Worm (Caenorhabditis elegans) whole organism, late embryonic: ENCODE data around the gene F58B3.4.

ENCODE experiments used
- C08G9.2 ChIP-seq: sonication (generic microtip); optimal IDR thresholded peaks from 2 replicates; lab custom pipeline; 2016; ENCODE audit warnings: mild to moderate bottlenecking, missing genetic modification characterization, moderate library complexity, missing compliant biosample characterization
- C38D4.7 ChIP-seq: fragments of 200-800 bp; sonication (Bioruptor generic); optimal IDR thresholded peaks from 2 replicates; lab custom pipeline; 2018; ENCODE audit warnings: mild to moderate bottlenecking, missing genetic modification characterization, moderate library complexity, missing compliant biosample characterization
- F13H6.1 ChIP-seq: sonication (generic microtip); optimal IDR thresholded peaks from 2 replicates; lab custom pipeline; 2016; ENCODE audit warnings: missing genetic modification characterization, missing compliant biosample characterization
- K09A11.1 ChIP-seq: sonication (generic microtip); optimal IDR thresholded peaks from 2 replicates; lab custom pipeline; 2017; ENCODE audit warnings: antibody characterized with exemption, mild to moderate bottlenecking, missing genetic modification characterization, missing compliant biosample characterization; ENCODE audit not compliant: insufficient read depth
- T23F11.4 ChIP-seq: fragments of 200-800 bp; sonication (Bioruptor generic); optimal IDR thresholded peaks from 2 replicates; lab custom pipeline; 2018; ENCODE audit warnings: mild to moderate bottlenecking, missing genetic modification characterization, missing compliant biosample characterization
- Y22D7AL.16 ChIP-seq: sonication (generic microtip); optimal IDR thresholded peaks from 2 replicates; lab custom pipeline; 2016; ENCODE audit warnings: missing genetic modification characterization, missing compliant biosample characterization
- ahr-1 ChIP-seq: sonication (generic microtip); optimal IDR thresholded peaks from 2 replicates; lab custom pipeline; 2016; ENCODE audit warnings: missing genetic modification characterization, missing compliant biosample characterization
- ama-1 ChIP-seq: fragments of 150-350 bp; optimal IDR thresholded peaks from 2 replicates; lab custom pipeline; 2014
- ceh-19 ChIP-seq: fragments of 200-800 bp; sonication (Bioruptor generic); optimal IDR thresholded peaks from 2 replicates; lab custom pipeline; 2018; ENCODE audit warnings: mild to moderate bottlenecking, missing genetic modification characterization, missing compliant biosample characterization
- ceh-2 ChIP-seq: sonication (generic microtip); optimal IDR thresholded peaks from 2 replicates; lab custom pipeline; 2016; ENCODE audit warnings: missing genotype, missing genetic modification characterization, missing compliant biosample characterization
- ceh-34 ChIP-seq: sonication (generic microtip); optimal IDR thresholded peaks from 2 replicates; lab custom pipeline; 2016; ENCODE audit warnings: mild to moderate bottlenecking, missing genetic modification characterization, missing compliant biosample characterization
- ceh-6 ChIP-seq: fragments of 200-800 bp; sonication (Bioruptor generic); optimal IDR thresholded peaks from 2 replicates; lab custom pipeline; 2018; ENCODE audit warnings: mild to moderate bottlenecking, missing genetic modification characterization, missing compliant biosample characterization
- che-1 ChIP-seq: sonication (generic microtip); optimal IDR thresholded peaks from 2 replicates; lab custom pipeline; 2016; ENCODE audit warnings: mild to moderate bottlenecking, missing genetic modification characterization, missing compliant biosample characterization
- dmd-4 ChIP-seq: sonication (generic microtip); optimal IDR thresholded peaks from 2 replicates; lab custom pipeline; 2016; ENCODE audit warnings: borderline replicate concordance, missing genetic modification characterization, missing compliant biosample characterization
- dve-1 ChIP-seq: sonication (generic microtip); optimal IDR thresholded peaks from 2 replicates; lab custom pipeline; 2017; ENCODE audit warnings: antibody characterized with exemption, mild to moderate bottlenecking, missing genetic modification characterization, missing compliant biosample characterization
- elt-2 ChIP-seq: sonication (generic microtip); optimal IDR thresholded peaks from 2 replicates; lab custom pipeline; 2016; ENCODE audit warnings: missing genetic modification reagents, missing genetic modification characterization, missing compliant biosample characterization
- fax-1 ChIP-seq: sonication (generic microtip); optimal IDR thresholded peaks from 2 replicates; lab custom pipeline; 2016; ENCODE audit warnings: missing genotype, missing genetic modification characterization, missing compliant biosample characterization
- gmeb-2 ChIP-seq: sonication (generic microtip); optimal IDR thresholded peaks from 2 replicates; lab custom pipeline; 2016; ENCODE audit warnings: missing genetic modification characterization, inconsistent platforms, missing compliant biosample characterization
- hlh-13 ChIP-seq: fragments of 200-800 bp; sonication (Bioruptor generic); optimal IDR thresholded peaks from 2 replicates; lab custom pipeline; 2018; ENCODE audit warnings: mild to moderate bottlenecking, missing genetic modification characterization, missing compliant biosample characterization
- hlh-30 ChIP-seq: sonication (generic microtip); optimal IDR thresholded peaks from 2 replicates; lab custom pipeline; 2017; ENCODE audit warnings: antibody characterized with exemption, missing genetic modification characterization, missing compliant biosample characterization; ENCODE audit not compliant: insufficient read depth
- hlh-6 ChIP-seq: sonication (generic microtip); optimal IDR thresholded peaks from 2 replicates; lab custom pipeline; 2016; ENCODE audit warnings: missing genotype, missing genetic modification characterization, missing compliant biosample characterization
- lin-11 ChIP-seq: fragments of 200-800 bp; sonication (Bioruptor generic); optimal IDR thresholded peaks from 2 replicates; lab custom pipeline; 2018; ENCODE audit warnings: mild to moderate bottlenecking, missing genetic modification characterization, missing compliant biosample characterization
- nfya-1 ChIP-seq: sonication (generic microtip); optimal IDR thresholded peaks from 2 replicates; lab custom pipeline; 2017; ENCODE audit warnings: missing genetic modification characterization, mild to moderate bottlenecking, missing compliant biosample characterization, antibody characterized with exemption, moderate library complexity
- nhr-11 ChIP-seq: fragments of 150-350 bp; optimal IDR thresholded peaks from 2 replicates; lab custom pipeline; 2014; ENCODE audit warnings: missing biosample characterization, missing genetic modification characterization
- odd-2 ChIP-seq: sonication (generic microtip); optimal IDR thresholded peaks from 2 replicates; lab custom pipeline; 2017; ENCODE audit warnings: antibody characterized with exemption, mild to moderate bottlenecking, missing genetic modification characterization, missing compliant biosample characterization
- pag-3 ChIP-seq: sonication (generic microtip); optimal IDR thresholded peaks from 2 replicates; lab custom pipeline; 2016; ENCODE audit warnings: missing compliant biosample characterization, missing genetic modification characterization, borderline replicate concordance
- pat-9 ChIP-seq: fragments of 200-800 bp; sonication (Bioruptor generic); optimal IDR thresholded peaks from 2 replicates; lab custom pipeline; 2018; ENCODE audit warnings: mild to moderate bottlenecking, missing genetic modification characterization, moderate library complexity, missing compliant biosample characterization
- pax-1 ChIP-seq: fragments of 150-350 bp; optimal IDR thresholded peaks from 2 replicates; lab custom pipeline; 2014; ENCODE audit warnings: missing biosample characterization, missing genetic modification characterization
- pha-4 ChIP-seq: fragments of 150-350 bp; optimal IDR thresholded peaks from 2 replicates; lab custom pipeline; 2018; ENCODE audit warnings: missing biosample characterization, missing genetic modification reagents, missing genetic modification characterization
- pqm-1 ChIP-seq: sonication (generic microtip); optimal IDR thresholded peaks from 2 replicates; lab custom pipeline; 2016; ENCODE audit warnings: missing genetic modification characterization, missing compliant biosample characterization
- ref-2 ChIP-seq: sonication (generic microtip); optimal IDR thresholded peaks from 2 replicates; lab custom pipeline; 2016; ENCODE audit warnings: missing genetic modification characterization, missing compliant biosample characterization
- sdc-2 ChIP-seq: sonication (generic microtip); optimal IDR thresholded peaks from 2 replicates; lab custom pipeline; 2016; ENCODE audit warnings: missing genotype, missing genetic modification characterization, missing compliant biosample characterization
- sox-2 ChIP-seq: fragments of 200-800 bp; sonication (Bioruptor generic); IDR thresholded peaks from 2 replicates; pipeline ENCODE4 v1.3.6; 2022; ENCODE audit warnings: missing genetic modification reagents, missing genetic modification characterization, missing compliant biosample characterization
- sox-4 ChIP-seq: sonication (generic microtip); optimal IDR thresholded peaks from 2 replicates; lab custom pipeline; 2017; ENCODE audit warnings: mild to moderate bottlenecking, missing genetic modification characterization, inconsistent platforms, missing compliant biosample characterization
- syd-9 ChIP-seq: sonication (generic microtip); optimal IDR thresholded peaks from 2 replicates; lab custom pipeline; 2016; ENCODE audit warnings: mild to moderate bottlenecking, missing genetic modification characterization, moderate library complexity, missing compliant biosample characterization
- ttx-3 ChIP-seq: sonication (generic microtip); optimal IDR thresholded peaks from 2 replicates; lab custom pipeline; 2016; ENCODE audit warnings: missing genetic modification reagents, missing genetic modification characterization, missing compliant biosample characterization
- unc-3 ChIP-seq, 2 experiments: fragments of 200-800 bp in 1 of 2; sonication (Bioruptor generic) in 1 of 2; sonication (generic microtip) in 1 of 2; conservative IDR thresholded peaks in 1 of 2; optimal IDR thresholded peaks in 1 of 2; 2 replicates each; pipeline versions ENCODE4 v1.3.6 to Lab custom; 2016 to 2022; ENCODE audit warnings: missing compliant biosample characterization in 2 of 2, missing genetic modification characterization in 2 of 2, missing genetic modification reagents in 1 of 2
- unc-42 ChIP-seq: sonication (generic microtip); optimal IDR thresholded peaks from 2 replicates; lab custom pipeline; 2016; ENCODE audit warnings: missing genotype, missing genetic modification characterization, missing compliant biosample characterization
- unc-55 ChIP-seq: sonication (generic microtip); optimal IDR thresholded peaks from 2 replicates; lab custom pipeline; 2017; ENCODE audit warnings: missing biosample characterization, missing genetic modification reagents, missing genetic modification characterization
- zip-5 ChIP-seq: sonication (generic microtip); optimal IDR thresholded peaks from 2 replicates; lab custom pipeline; 2016; ENCODE audit warnings: missing genetic modification characterization, missing compliant biosample characterization
- ztf-16 ChIP-seq: sonication (generic microtip); optimal IDR thresholded peaks from 2 replicates; lab custom pipeline; 2017; ENCODE audit warnings: missing genetic modification characterization, missing compliant biosample characterization

F58B3.4 gene

ce11 chrIV:11631750-11632149, at the start of gene F58B3.4:
Gene F58B3.4 (minus strand): TSS chrIV:11631850.
- no peak for TF ChIP-seq ama-1 (lab: Kevin White, UChicago)
- TF ChIP-seq syd-9 (tag; lab: Kevin White, UChicago): no peak
- no peak for TF ChIP-seq ztf-16
- TF ChIP-seq lin-11 (tag; lab: Kevin White, UChicago): no peak
- TF ChIP-seq nhr-11 (tag; lab: Kevin White, UChicago): no peak
- no peak for TF ChIP-seq C38D4.7
- no peak for TF ChIP-seq zip-5 (tag; lab: Kevin White, UChicago)
- no peak for TF ChIP-seq fax-1
- TF ChIP-seq sdc-2 (tag; lab: Kevin White, UChicago): no peak
- TF ChIP-seq pha-4 (tag; lab: Kevin White, UChicago): no peak
- TF ChIP-seq pqm-1 (tag; lab: Kevin White, UChicago): no peak
- no peak for TF ChIP-seq gmeb-2 (tag; lab: Kevin White, UChicago)
- no peak for TF ChIP-seq unc-42 (tag; lab: Kevin White, UChicago)
- TF ChIP-seq ahr-1 (tag; lab: Kevin White, UChicago): no peak
- TF ChIP-seq ceh-2 (tag; lab: Kevin White, UChicago): no peak
- no peak for TF ChIP-seq unc-55 (GFP tag; lab: Kevin White, UChicago)
- no peak for TF ChIP-seq che-1 (tag; lab: Kevin White, UChicago)
- TF ChIP-seq hlh-13 (GFP tag; lab: Kevin White, UChicago): no peak

DNA sequence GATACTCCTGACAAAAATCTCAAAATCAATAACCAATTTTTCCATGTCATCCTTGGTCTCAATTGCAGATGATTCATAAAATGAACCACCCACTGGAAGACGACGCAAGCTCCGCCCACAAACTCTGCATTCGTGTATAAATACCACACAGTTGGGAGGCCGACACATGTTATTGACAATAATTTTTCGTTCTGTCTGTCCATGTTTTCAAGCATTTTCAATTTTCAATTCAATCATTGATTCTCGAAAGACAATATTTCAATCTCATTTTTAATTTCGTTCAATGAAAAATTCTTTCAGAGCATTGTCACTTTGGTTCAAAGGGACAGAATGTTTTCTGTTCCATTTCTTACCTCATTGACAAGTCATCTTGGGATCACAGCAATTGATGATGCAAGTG, 44.4 kb upstream of the F58B3.4 start, which contains the start of gene inx-9:
Gene inx-9 (plus strand): TSS at position 301 of the 400 bp plus-strand sequence.
- no peak for TF ChIP-seq hlh-6 (tag; lab: Kevin White, UChicago)
- no peak for TF ChIP-seq sox-4 (tag; lab: Kevin White, UChicago)
- TF ChIP-seq, all 69 proteins: peak for 0

- TF ChIP-seq lin-11 (tag; lab: Kevin White, UChicago) (no peak), ref-2 (tag; lab: Kevin White, UChicago) (no peak)
- TF ChIP-seq, all 69 proteins: peak for 0
These were observed 41.9 kb upstream of the F58B3.4 start, which contains the start of gene inx-8 for ce11 chrIV:11673543-11673942. Gene inx-8 (plus strand): TSS chrIV:11673843.

DNA sequence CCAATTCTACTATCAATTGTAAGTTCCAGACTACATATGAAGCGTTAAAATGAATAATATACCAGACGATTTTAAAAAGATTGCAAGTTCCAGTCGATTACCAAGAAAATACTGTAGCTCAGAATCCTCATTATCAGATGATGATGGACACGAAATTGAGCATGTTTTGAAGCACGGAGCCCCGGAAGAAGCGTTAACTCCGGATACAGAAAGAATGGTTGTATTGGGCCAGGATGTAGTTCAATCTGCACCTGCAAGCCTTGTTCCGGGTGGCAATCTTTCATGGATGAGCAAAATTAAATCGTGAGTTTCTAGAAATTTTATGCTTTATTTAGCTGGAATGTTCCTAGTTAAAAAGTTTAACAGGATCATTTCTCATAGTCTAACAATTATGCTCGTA, 36.4 kb upstream of the F58B3.4 start, which contains the start of gene atg-4.2:
Gene atg-4.2 (plus strand): TSS at position 24 of the 400 bp plus-strand sequence.
- TF ChIP-seq F13H6.1 (no peak), C08G9.2 (tag; lab: Kevin White, UChicago) (no peak), ahr-1 (tag; lab: Kevin White, UChicago) (no peak), T23F11.4 (GFP tag; lab: Kevin White, UChicago) (no peak), elt-2 (tag; lab: Kevin White, UChicago) (no peak), odd-2 (no peak), ceh-34 (tag; lab: Kevin White, UChicago) (no peak), nfya-1 (tag; lab: Kevin White, UChicago) (no peak), ceh-2 (tag; lab: Kevin White, UChicago) (no peak), K09A11.1 (tag; lab: Kevin White, UChicago) (no peak), Y22D7AL.16 (tag; lab: Kevin White, UChicago) (no peak), sox-2 (no peak), pax-1 (tag; lab: Kevin White, UChicago) (no peak), che-1 (tag; lab: Kevin White, UChicago) (no peak), nhr-11 (tag; lab: Kevin White, UChicago) (no peak)

ce11 chrIV:11665010-11665409, 33.4 kb upstream of the F58B3.4 start, which contains the start of gene ZK809.9:
Gene ZK809.9 (plus strand): TSS chrIV:11665310.
- TF ChIP-seq hlh-30 (tag; lab: Kevin White, UChicago): no peak
- TF ChIP-seq dmd-4 (tag; lab: Kevin White, UChicago): no peak
- no peak for TF ChIP-seq pat-9
- TF ChIP-seq ttx-3 (tag; lab: Kevin White, UChicago): no peak
- TF ChIP-seq ceh-19 (GFP tag; lab: Kevin White, UChicago): no peak
- TF ChIP-seq dve-1: no peak
- TF ChIP-seq ceh-6 (GFP tag; lab: Kevin White, UChicago): no peak
- no peak for TF ChIP-seq pag-3 (tag; lab: Kevin White, UChicago)
- TF ChIP-seq gmeb-2 (tag; lab: Kevin White, UChicago): no peak
- no peak for TF ChIP-seq elt-2 (tag; lab: Kevin White, UChicago)
- TF ChIP-seq ama-1 (lab: Kevin White, UChicago): no peak
- no peak for TF ChIP-seq lin-11 (tag; lab: Kevin White, UChicago)
- TF ChIP-seq unc-3 (GFP tag; conservative IDR thresholded peaks at IDR 0.05; lab: Robert Waterston, UW): no peak
- TF ChIP-seq unc-3 (tag; optimal IDR thresholded peaks at IDR 0.05; lab: Kevin White, UChicago): no peak
- no peak for TF ChIP-seq C38D4.7
- no peak for TF ChIP-seq sox-4 (tag; lab: Kevin White, UChicago)
